Worm (Caenorhabditis elegans): Measurements from ENCODE around the gene ubl-1.

Gene ubl-1

DNA sequence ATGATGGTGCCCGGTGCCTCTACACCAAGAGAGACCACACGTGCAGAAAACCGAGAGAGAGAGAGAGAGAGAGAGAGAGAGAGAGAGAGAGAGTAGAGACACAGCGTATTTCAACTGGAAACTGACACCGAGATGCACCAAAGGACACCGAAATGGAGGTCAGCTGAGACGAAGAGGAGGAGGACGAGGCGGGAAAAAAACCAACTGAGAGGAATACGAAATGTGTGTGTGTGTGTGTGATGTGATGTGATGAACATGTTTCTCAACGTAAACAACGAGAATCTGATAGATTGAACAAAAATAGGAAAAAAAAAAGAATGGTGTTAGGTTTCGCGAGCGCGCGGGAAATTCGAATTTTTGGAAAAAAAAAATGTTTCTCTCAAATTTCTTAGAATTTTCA is 30.8 kb upstream of the ubl-1 start (continued):
- TF ChIP-seq arid-1 (GFP tag; conservative IDR thresholded peaks at IDR 0.05) (no peak), php-3 (GFP tag; IDR thresholded peaks at IDR 0.05) (no peak), dmd-6 (GFP tag; IDR thresholded peaks at IDR 0.05) (peak; percentile 49), ZK546.5 (tag; optimal IDR thresholded peaks at IDR 0.05) (no peak), D1046.2 (GFP tag; IDR thresholded peaks at IDR 0.05) (no peak), lin-13 (GFP tag; optimal IDR thresholded peaks at IDR 0.05) (peak; percentile 42), zfp-2 (tag; optimal IDR thresholded peaks at IDR 0.05) (no peak), unc-62 (GFP tag; optimal IDR thresholded peaks at IDR 0.05 in 1 of 2) (peak in 1 of 2 experiments; percentile 99), unc-62 (tag; optimal IDR thresholded peaks at IDR 0.05) (no peak), nhr-42 (GFP tag; IDR thresholded peaks at IDR 0.05) (no peak), Y105C5A.15 (GFP tag; IDR thresholded peaks at IDR 0.05) (no peak), gei-8 (GFP tag; optimal IDR thresholded peaks at IDR 0.05) (no peak), ceh-20 (GFP tag; IDR thresholded peaks at IDR 0.05) (no peak), lin-15B (tag; optimal IDR thresholded peaks at IDR 0.05) (no peak), saeg-2 (GFP tag; IDR thresholded peaks at IDR 0.05) (no peak), lin-29 (GFP tag; IDR thresholded peaks at IDR 0.05) (no peak), mes-2 (tag; optimal IDR thresholded peaks at IDR 0.05; ENCODE audit: poor library complexity, severe bottlenecking) (no peak), nhr-6 (tag; optimal IDR thresholded peaks at IDR 0.05) (no peak), mdt-29 (GFP tag; IDR thresholded peaks at IDR 0.05) (no peak), fos-1 (tag; optimal IDR thresholded peaks at IDR 0.05) (no peak), zip-11 (GFP tag; IDR thresholded peaks at IDR 0.05) (no peak), nhr-76 (tag; optimal IDR thresholded peaks at IDR 0.05) (no peak), vab-7 (GFP tag; IDR thresholded peaks at IDR 0.05) (no peak), zfp-3 (GFP tag; conservative IDR thresholded peaks at IDR 0.05) (no peak), dpl-1 (GFP tag; optimal IDR thresholded peaks at IDR 0.05) (peak; percentile 54), madf-5 (GFP tag; IDR thresholded peaks at IDR 0.05) (no peak), duxl-1 (tag; optimal IDR thresholded peaks at IDR 0.05; ENCODE audit: poor library complexity) (no peak), daf-12 (tag; optimal IDR thresholded peaks at IDR 0.05) (no peak), daf-19 (GFP tag; conservative IDR thresholded peaks at IDR 0.05) (no peak), egl-43 (GFP tag; IDR thresholded peaks at IDR 0.05) (no peak), spr-1 (tag; optimal IDR thresholded peaks at IDR 0.05) (no peak), rbr-2 (tag; optimal IDR thresholded peaks at IDR 0.05) (no peak), ztf-11 (tag; optimal IDR thresholded peaks at IDR 0.05) (no peak)

ce11 chrIII:3040735-3041439 is 27.2 kb upstream of the ubl-1 start, which contains the start of gene daf-2:
Gene daf-2, minus strand, starts transcription at chrIII:3040846.
- TF ChIP-seq nhr-28 (tag; optimal IDR thresholded peaks at IDR 0.05) (peak; percentile 4), lin-38 (GFP tag; IDR thresholded peaks at IDR 0.05) (peak; percentile 73), dpl-1 (GFP tag; optimal IDR thresholded peaks at IDR 0.05) (no peak), attf-4 (tag; optimal IDR thresholded peaks at IDR 0.05) (no peak), Y48G9A.11 (GFP tag; IDR thresholded peaks at IDR 0.05) (no peak), lim-7 (GFP tag; IDR thresholded peaks at IDR 0.05) (no peak), dve-1 (tag; optimal IDR thresholded peaks at IDR 0.05; ENCODE audit: insufficient read depth) (no peak), lin-13 (GFP tag; optimal IDR thresholded peaks at IDR 0.05) (no peak), unc-62 (GFP tag; optimal IDR thresholded peaks at IDR 0.05 in 1 of 2) (peak in 1 of 2 experiments; percentile 3), unc-62 (tag; optimal IDR thresholded peaks at IDR 0.05) (no peak), unc-130 (GFP tag; optimal IDR thresholded peaks at IDR 0.05) (peak; percentile 10), zfp-3 (GFP tag; conservative IDR thresholded peaks at IDR 0.05) (no peak), Y5F2A.4 (GFP tag; optimal IDR thresholded peaks at IDR 0.05) (no peak), ceh-44 (GFP tag; IDR thresholded peaks at IDR 0.05) (no peak)

Measured in whole organism, L4 larva.